Worm (Caenorhabditis elegans) whole organism, mixed stage, embryonic: Measurements from ENCODE around the gene C50E10.2.
A peak's percentile ranks its signal among the peaks of the same experiment; 100 is the strongest.

Experiments used
- M03D4.4 ChIP-seq: sonication (generic microtip); optimal IDR thresholded peaks from 2 replicates; lab custom pipeline; 2017; ENCODE audit warnings: mild to moderate bottlenecking, missing genetic modification characterization, missing compliant biosample characterization
- ceh-39 ChIP-seq: fragments of 150-350 bp; optimal IDR thresholded peaks from 2 replicates; lab custom pipeline; 2014; ENCODE audit warnings: missing biosample characterization, missing genetic modification characterization
- flh-1 ChIP-seq: fragments of 200-800 bp; sonication (Bioruptor generic); optimal IDR thresholded peaks from 2 replicates; lab custom pipeline; 2018; ENCODE audit warnings: mild to moderate bottlenecking, missing genetic modification characterization, moderate library complexity, missing compliant biosample characterization
- hlh-1 ChIP-seq: fragments of 150-350 bp; optimal IDR thresholded peaks from 2 replicates; lab custom pipeline; 2014; ENCODE audit warnings: missing biosample characterization, missing genetic modification reagents, missing genetic modification characterization
- lsy-2 ChIP-seq: fragments of 150-350 bp; optimal IDR thresholded peaks from 2 replicates; lab custom pipeline; 2014; ENCODE audit warnings: missing biosample characterization, missing genetic modification characterization
- mab-5 ChIP-seq: fragments of 150-350 bp; optimal IDR thresholded peaks from 2 replicates; lab custom pipeline; 2014; ENCODE audit warnings: missing biosample characterization, missing genetic modification characterization
- mep-1 ChIP-seq: fragments of 150-350 bp; optimal IDR thresholded peaks from 2 replicates; lab custom pipeline; 2017; ENCODE audit warnings: missing biosample characterization, missing genetic modification reagents, missing genetic modification characterization, inconsistent platforms
- pha-4 ChIP-seq: fragments of 150-350 bp; optimal IDR thresholded peaks from 2 replicates; lab custom pipeline; 2018; ENCODE audit warnings: missing biosample characterization, missing genetic modification reagents, missing genetic modification characterization
- snpc-4 ChIP-seq: fragments of 150-350 bp; optimal IDR thresholded peaks from 2 replicates; lab custom pipeline; 2014; ENCODE audit warnings: missing biosample characterization, missing genetic modification characterization
- tbx-8 ChIP-seq: fragments of 200-800 bp; sonication (Bioruptor generic); optimal IDR thresholded peaks from 2 replicates; lab custom pipeline; 2018; ENCODE audit warnings: mild to moderate bottlenecking, missing genetic modification characterization, moderate library complexity, missing compliant biosample characterization
- unc-39 ChIP-seq: fragments of 150-350 bp; optimal IDR thresholded peaks from 2 replicates; lab custom pipeline; 2014; ENCODE audit warnings: missing biosample characterization, missing genetic modification characterization

DNA sequence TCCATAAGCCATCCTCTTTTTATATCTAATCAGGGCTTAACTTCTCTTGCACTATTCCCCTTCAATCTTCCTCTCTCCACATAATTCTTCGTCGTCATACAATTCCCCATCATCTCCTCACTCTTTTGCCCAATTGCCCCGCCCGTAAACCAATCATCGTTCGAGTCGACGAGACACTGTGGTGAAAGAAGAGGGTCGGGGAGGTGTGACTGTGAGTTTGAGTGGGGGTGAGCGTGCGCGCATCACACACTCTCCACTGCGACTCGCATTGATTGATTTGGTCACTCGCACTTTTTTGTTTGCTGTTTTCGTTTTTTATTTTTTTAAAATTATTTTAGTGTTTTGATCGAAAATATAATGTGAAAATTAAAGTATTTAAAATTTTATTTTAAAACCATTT lies 29.6 kb upstream of the C50E10.2 start:
- peak; percentile 10 for TF ChIP-seq M03D4.4
- TF ChIP-seq snpc-4, result no peak
- TF ChIP-seq ceh-39 (tag; lab: Kevin White, UChicago), result peak; percentile 44
- TF ChIP-seq unc-39, result no peak
- no peak for TF ChIP-seq mab-5 (tag; lab: Kevin White, UChicago)
- no peak for TF ChIP-seq tbx-8 (GFP tag; lab: Kevin White, UChicago)
- peak; percentile 87 for TF ChIP-seq lsy-2 (tag; lab: Kevin White, UChicago)
- TF ChIP-seq flh-1 (GFP tag; lab: Kevin White, UChicago), result no peak
- peak; percentile 56 for TF ChIP-seq pha-4 (tag; lab: Kevin White, UChicago)
- TF ChIP-seq mep-1 (tag; lab: Kevin White, UChicago), result peak; percentile 65
- no peak for TF ChIP-seq hlh-1 (tag; lab: Kevin White, UChicago)
